Worm (Caenorhabditis elegans): ENCODE data around the gene C27D6.12.

C27D6.12 gene

ce11 chrII:5154540-5154939 is 23.3 kb downstream of the C27D6.12 start, which contains the start of gene srb-12 (continued):
- no peak for TF ChIP-seq snpc-1.2 (GFP tag; IDR thresholded peaks at IDR 0.05)
- TF ChIP-seq tra-1 (GFP tag; IDR thresholded peaks at IDR 0.05): no peak

- no peak for TF ChIP-seq daf-12 (tag; optimal IDR thresholded peaks at IDR 0.05)
- TF ChIP-seq saeg-2 (GFP tag; IDR thresholded peaks at IDR 0.05): no peak
- TF ChIP-seq ceh-44 (GFP tag; IDR thresholded peaks at IDR 0.05): no peak
- no peak for TF ChIP-seq jun-1 (tag; optimal IDR thresholded peaks at IDR 0.05)
- TF ChIP-seq nhr-41 (GFP tag; IDR thresholded peaks at IDR 0.05): no peak
- no peak for TF ChIP-seq egl-43 (GFP tag; IDR thresholded peaks at IDR 0.05)
- TF ChIP-seq madf-9 (GFP tag; conservative IDR thresholded peaks at IDR 0.05): no peak
- TF ChIP-seq snpc-4 (tag; optimal IDR thresholded peaks at IDR 0.05): no peak
- no peak for TF ChIP-seq gei-8 (GFP tag; optimal IDR thresholded peaks at IDR 0.05)
Measured at ce11 chrII:5150829-5151228, 27.0 kb downstream of the C27D6.12 start, which contains the start of gene srb-16. Gene srb-16 (minus strand): TSS chrII:5150929.

ce11 chrII:5148349-5148748 is 29.5 kb downstream of the C27D6.12 start, which contains the start of gene F58A6.5:
Gene F58A6.5 (minus strand): TSS chrII:5148449.
- TF ChIP-seq unc-62 (GFP tag; optimal IDR thresholded peaks at IDR 0.05 in 1 of 2) (no peak), unc-62 (tag; optimal IDR thresholded peaks at IDR 0.05) (no peak), hlh-30 (tag; optimal IDR thresholded peaks at IDR 0.05; ENCODE audit: insufficient read depth) (no peak), daf-12 (tag; optimal IDR thresholded peaks at IDR 0.05) (no peak), nhr-102 (tag; optimal IDR thresholded peaks at IDR 0.05) (no peak), ZK546.5 (tag; optimal IDR thresholded peaks at IDR 0.05) (no peak), cey-2 (tag; optimal IDR thresholded peaks at IDR 0.05; ENCODE audit: borderline replicate concordance, insufficient read depth) (no peak), ceh-44 (GFP tag; IDR thresholded peaks at IDR 0.05) (no peak), ztf-7 (tag; optimal IDR thresholded peaks at IDR 0.05) (no peak), jun-1 (tag; optimal IDR thresholded peaks at IDR 0.05) (no peak), lsy-2 (tag; optimal IDR thresholded peaks at IDR 0.05) (no peak), nhr-111 (GFP tag; optimal IDR thresholded peaks at IDR 0.05) (no peak), fos-1 (tag; optimal IDR thresholded peaks at IDR 0.05) (no peak), lin-39 (tag; optimal IDR thresholded peaks at IDR 0.05) (no peak), F10B5.3 (tag; optimal IDR thresholded peaks at IDR 0.05) (no peak), F49E8.2 (tag; optimal IDR thresholded peaks at IDR 0.05; ENCODE audit: borderline replicate concordance) (no peak), Y75B8A.6 (GFP tag; IDR thresholded peaks at IDR 0.05) (no peak)

- TF ChIP-seq nhr-42 (GFP tag; IDR thresholded peaks at IDR 0.05): no peak
- no peak for TF ChIP-seq zag-1 (tag; optimal IDR thresholded peaks at IDR 0.05)
- no peak for TF ChIP-seq mdl-1 (tag; optimal IDR thresholded peaks at IDR 0.05)
- no peak for TF ChIP-seq arid-1 (GFP tag; conservative IDR thresholded peaks at IDR 0.05)
- no peak for TF ChIP-seq ztf-11 (tag; optimal IDR thresholded peaks at IDR 0.05)
- TF ChIP-seq attf-4 (tag; optimal IDR thresholded peaks at IDR 0.05): no peak
- no peak for TF ChIP-seq Y5F2A.4 (GFP tag; optimal IDR thresholded peaks at IDR 0.05)
- no peak for TF ChIP-seq madf-9 (GFP tag; conservative IDR thresholded peaks at IDR 0.05)
- TF ChIP-seq daf-19 (GFP tag; conservative IDR thresholded peaks at IDR 0.05): no peak
- TF ChIP-seq F10B5.3 (tag; optimal IDR thresholded peaks at IDR 0.05): no peak
- TF ChIP-seq ceh-20 (GFP tag; IDR thresholded peaks at IDR 0.05): no peak
- no peak for TF ChIP-seq ceh-32 (tag; optimal IDR thresholded peaks at IDR 0.05; ENCODE audit: poor library complexity)
- no peak for TF ChIP-seq sdz-12 (GFP tag; optimal IDR thresholded peaks at IDR 0.05)
- TF ChIP-seq dmd-9 (GFP tag; IDR thresholded peaks at IDR 0.05): no peak
- no peak for TF ChIP-seq pha-4 (GFP tag; IDR thresholded peaks at IDR 0.05)
- no peak for TF ChIP-seq pha-4 (tag; optimal IDR thresholded peaks at IDR 0.05)
- no peak for TF ChIP-seq jun-1 (tag; optimal IDR thresholded peaks at IDR 0.05)
- TF ChIP-seq spr-3 (GFP tag; optimal IDR thresholded peaks at IDR 0.05): no peak
Measured at ce11 chrII:5142619-5143018, 35.2 kb downstream of the C27D6.12 start, which contains the start of gene F58A6.1. Gene F58A6.1 (plus strand): TSS chrII:5142919.

Measured in whole organism, L4 larva.